Worm (Caenorhabditis elegans) whole organism, L4 larva: ENCODE data around the gene T28A8.3.

ENCODE experiments used
- F10B5.3 ChIP-seq: sonication (generic microtip); optimal IDR thresholded peaks from 2 replicates; lab custom pipeline; 2016; ENCODE audit warnings: mild to moderate bottlenecking, missing genetic modification characterization, missing compliant biosample characterization
- T26A8.4 ChIP-seq: fragments of 200-800 bp; sonication (Bioruptor generic); IDR thresholded peaks from 2 replicates; pipeline ENCODE4 v1.3.6; 2022; ENCODE audit warnings: missing genetic modification characterization, missing compliant biosample characterization
- ZK546.5 ChIP-seq, 2 experiments: sonication (generic microtip); optimal IDR thresholded peaks; 2 replicates each; lab custom pipeline; 2017; ENCODE audit warnings: missing biosample characterization in 2 of 2, missing genetic modification characterization in 2 of 2
- aha-1 ChIP-seq: fragments of 150-350 bp; peaks from one replicate; lab custom pipeline; 2014; ENCODE audit warnings: missing biosample characterization, missing genetic modification characterization
- arid-1 ChIP-seq: fragments of 200-800 bp; sonication (Bioruptor generic); conservative IDR thresholded peaks from 2 replicates; pipeline ENCODE4 v1.3.6; 2022; ENCODE audit warnings: missing genetic modification reagents, missing genetic modification characterization, missing compliant biosample characterization
- ceh-20 ChIP-seq: fragments of 200-800 bp; sonication (Bioruptor generic); IDR thresholded peaks from 2 replicates; pipeline ENCODE4 v1.3.6; 2022; ENCODE audit warnings: missing genetic modification reagents, missing genetic modification characterization, missing compliant biosample characterization
- ces-1 ChIP-seq: fragments of 150-350 bp; sonication (generic microtip); optimal IDR thresholded peaks from 4 replicates; lab custom pipeline; 2014; ENCODE audit warnings: missing biosample characterization, missing genetic modification reagents, missing genetic modification characterization
- cey-2 ChIP-seq: sonication (generic microtip); optimal IDR thresholded peaks from 3 replicates; lab custom pipeline; 2017; ENCODE audit warnings: missing genetic modification characterization, mild to moderate bottlenecking, missing compliant biosample characterization, antibody characterized with exemption, borderline replicate concordance; ENCODE audit not compliant: insufficient read depth
- ctbp-1 ChIP-seq: fragments of 200-800 bp; sonication (Bioruptor generic); IDR thresholded peaks from 2 replicates; pipeline ENCODE4 v1.3.6; 2022; ENCODE audit warnings: missing genetic modification reagents, missing genetic modification characterization, missing compliant biosample characterization
- daf-12 ChIP-seq: fragments of 150-350 bp; optimal IDR thresholded peaks from 2 replicates; lab custom pipeline; 2014; ENCODE audit warnings: missing biosample characterization, missing genetic modification reagents, missing genetic modification characterization
- daf-16 ChIP-seq, 3 experiments: sonication (generic microtip); optimal IDR thresholded peaks; 2 replicates each; lab custom pipeline; 2016 to 2017; ENCODE audit warnings: missing genetic modification characterization in 3 of 3, missing genetic modification reagents in 3 of 3, mild to moderate bottlenecking in 2 of 3, missing compliant biosample characterization in 2 of 3, missing biosample characterization in 1 of 3, moderate library complexity in 1 of 3
- daf-19 ChIP-seq: fragments of 200-800 bp; sonication (Bioruptor generic); conservative IDR thresholded peaks from 2 replicates; pipeline ENCODE4 v1.3.6; 2022; ENCODE audit warnings: missing genetic modification characterization, missing compliant biosample characterization
- dmd-8 ChIP-seq: fragments of 200-800 bp; sonication (Bioruptor generic); IDR thresholded peaks from 2 replicates; pipeline ENCODE4 v1.3.6; 2022; ENCODE audit warnings: missing genetic modification characterization, missing compliant biosample characterization
- dmd-9 ChIP-seq: fragments of 200-800 bp; sonication (Bioruptor generic); IDR thresholded peaks from 2 replicates; pipeline ENCODE4 v1.3.6; 2022; ENCODE audit warnings: missing genetic modification reagents, missing genetic modification characterization, missing compliant biosample characterization
- dpl-1 ChIP-seq: fragments of 150-350 bp; optimal IDR thresholded peaks from 2 replicates; lab custom pipeline; 2014; ENCODE audit warnings: missing biosample characterization, missing genetic modification reagents, missing genetic modification characterization
- duxl-1 ChIP-seq: sonication (generic microtip); optimal IDR thresholded peaks from 2 replicates; lab custom pipeline; 2016; ENCODE audit warnings: mild to moderate bottlenecking, missing genetic modification characterization, moderate library complexity, missing compliant biosample characterization; ENCODE audit not compliant: poor library complexity
- fkh-10 ChIP-seq: fragments of 150-350 bp; optimal IDR thresholded peaks from 2 replicates; lab custom pipeline; 2014; ENCODE audit warnings: missing biosample characterization, missing genetic modification reagents, missing genetic modification characterization
- fos-1 ChIP-seq: fragments of 150-350 bp; optimal IDR thresholded peaks from 2 replicates; lab custom pipeline; 2014; ENCODE audit warnings: missing biosample characterization, missing genetic modification characterization
- gei-8 ChIP-seq: fragments of 200-800 bp; sonication (Bioruptor generic); optimal IDR thresholded peaks from 2 replicates; lab custom pipeline; 2018; ENCODE audit warnings: mild to moderate bottlenecking, missing genetic modification characterization, missing compliant biosample characterization
- hif-1 ChIP-seq, 2 experiments: sonication (generic microtip); optimal IDR thresholded peaks; 2 replicates each; lab custom pipeline; 2016 to 2017; ENCODE audit warnings: missing compliant biosample characterization in 2 of 2, missing genetic modification characterization in 2 of 2, missing genetic modification reagents in 2 of 2, missing genotype in 2 of 2, mild to moderate bottlenecking in 1 of 2
- hlh-30 ChIP-seq: sonication (generic microtip); optimal IDR thresholded peaks from 2 replicates; lab custom pipeline; 2017; ENCODE audit warnings: antibody characterized with exemption, mild to moderate bottlenecking, missing genetic modification characterization, missing compliant biosample characterization; ENCODE audit not compliant: insufficient read depth
- hmg-1.1 ChIP-seq: fragments of 200-800 bp; sonication (Bioruptor generic); IDR thresholded peaks from 2 replicates; pipeline ENCODE4 v1.3.6; 2022; ENCODE audit warnings: missing genetic modification reagents, missing genetic modification characterization, missing compliant biosample characterization
- jun-1 ChIP-seq: fragments of 150-350 bp; optimal IDR thresholded peaks from 2 replicates; lab custom pipeline; 2014; ENCODE audit warnings: missing biosample characterization, missing genetic modification reagents, missing genetic modification characterization
- lim-7 ChIP-seq: fragments of 200-800 bp; sonication (Bioruptor generic); IDR thresholded peaks from 2 replicates; pipeline ENCODE4 v1.3.6; 2022; ENCODE audit warnings: missing genetic modification characterization, missing compliant biosample characterization
- lin-15B ChIP-seq: fragments of 150-350 bp; sonication (generic microtip); optimal IDR thresholded peaks from 3 replicates; lab custom pipeline; 2014; ENCODE audit warnings: missing biosample characterization, missing genetic modification characterization
- lir-3 ChIP-seq: sonication (generic microtip); optimal IDR thresholded peaks from 2 replicates; lab custom pipeline; 2016; ENCODE audit warnings: mild to moderate bottlenecking, missing genetic modification characterization, missing compliant biosample characterization
- lsy-2 ChIP-seq, 2 experiments: fragments of 150-350 bp in 1 of 2; sonication (generic microtip) in 1 of 2; optimal IDR thresholded peaks; 2 replicates each; lab custom pipeline; 2014 to 2017; ENCODE audit warnings: missing biosample characterization in 2 of 2, missing genetic modification characterization in 2 of 2
- mep-1 ChIP-seq: fragments of 150-350 bp; sonication (generic microtip); optimal IDR thresholded peaks from 3 replicates; lab custom pipeline; 2014; ENCODE audit warnings: missing biosample characterization, missing genetic modification characterization
- mes-2 ChIP-seq: sonication (generic microtip); optimal IDR thresholded peaks from 2 replicates; lab custom pipeline; 2016; ENCODE audit warnings: missing genotype, mild to moderate bottlenecking, missing genetic modification characterization, missing compliant biosample characterization; ENCODE audit not compliant: poor library complexity, severe bottlenecking
- mxl-2 ChIP-seq: fragments of 200-800 bp; sonication (Bioruptor generic); conservative IDR thresholded peaks from 2 replicates; pipeline ENCODE4 v1.3.6; 2022; ENCODE audit warnings: missing genetic modification reagents, missing genetic modification characterization, missing compliant biosample characterization
- nhr-102 ChIP-seq: sonication (generic microtip); optimal IDR thresholded peaks from 2 replicates; lab custom pipeline; 2016; ENCODE audit warnings: mild to moderate bottlenecking, missing genetic modification characterization, moderate library complexity, missing compliant biosample characterization
- nhr-25 ChIP-seq: sonication (generic microtip); optimal IDR thresholded peaks from 2 replicates; lab custom pipeline; 2017; ENCODE audit warnings: missing genetic modification characterization, mild to moderate bottlenecking, missing compliant biosample characterization, antibody characterized with exemption, moderate library complexity, borderline replicate concordance; ENCODE audit not compliant: insufficient read depth
- nhr-28 ChIP-seq: fragments of 150-350 bp; optimal IDR thresholded peaks from 2 replicates; lab custom pipeline; 2014; ENCODE audit warnings: missing biosample characterization, missing genetic modification characterization
- nhr-41 ChIP-seq: fragments of 200-800 bp; sonication (Bioruptor generic); IDR thresholded peaks from 2 replicates; pipeline ENCODE4 v1.3.6; 2022; ENCODE audit warnings: missing genetic modification reagents, missing genetic modification characterization, missing compliant biosample characterization
- nhr-48 ChIP-seq: sonication (generic microtip); optimal IDR thresholded peaks from 2 replicates; lab custom pipeline; 2016; ENCODE audit warnings: mild to moderate bottlenecking, missing genetic modification characterization, missing compliant biosample characterization
- nhr-76 ChIP-seq: fragments of 150-350 bp; optimal IDR thresholded peaks from 2 replicates; lab custom pipeline; 2014; ENCODE audit warnings: missing biosample characterization, missing genetic modification characterization
- pha-4 ChIP-seq, 2 experiments: fragments of 150-350 bp in 1 of 2; fragments of 200-800 bp in 1 of 2; sonication (Bioruptor generic) in 1 of 2; IDR thresholded peaks in 1 of 2; optimal IDR thresholded peaks in 1 of 2; 2 replicates each; pipeline versions ENCODE4 v1.3.6 to Lab custom; 2014 to 2022; ENCODE audit warnings: missing genetic modification characterization in 2 of 2, missing genetic modification reagents in 2 of 2, missing biosample characterization in 1 of 2, missing compliant biosample characterization in 1 of 2
- pqm-1 ChIP-seq: sonication (generic microtip); optimal IDR thresholded peaks from 2 replicates; lab custom pipeline; 2017; ENCODE audit warnings: missing biosample characterization, missing genetic modification characterization
- saeg-2 ChIP-seq: fragments of 200-800 bp; sonication (Bioruptor generic); IDR thresholded peaks from 2 replicates; pipeline ENCODE4 v1.3.6; 2022; ENCODE audit warnings: missing genetic modification reagents, missing genetic modification characterization, missing compliant biosample characterization
- skn-1 ChIP-seq: fragments of 150-350 bp; optimal IDR thresholded peaks from 2 replicates; lab custom pipeline; 2014; ENCODE audit warnings: missing biosample characterization, missing genetic modification characterization
- snpc-1.2 ChIP-seq: fragments of 200-800 bp; sonication (Bioruptor generic); IDR thresholded peaks from 2 replicates; pipeline ENCODE4 v1.3.6; 2022; ENCODE audit warnings: missing genetic modification reagents, missing genetic modification characterization, missing compliant biosample characterization
- spr-1 ChIP-seq: sonication (generic microtip); optimal IDR thresholded peaks from 2 replicates; lab custom pipeline; 2016; ENCODE audit warnings: mild to moderate bottlenecking, missing genetic modification characterization, missing compliant biosample characterization
- spr-3 ChIP-seq: fragments of 200-800 bp; sonication (Bioruptor generic); optimal IDR thresholded peaks from 2 replicates; lab custom pipeline; 2018; ENCODE audit warnings: mild to moderate bottlenecking, missing genetic modification characterization, missing compliant biosample characterization
- tag-97 ChIP-seq: fragments of 200-800 bp; sonication (Bioruptor generic); IDR thresholded peaks from 2 replicates; pipeline ENCODE4 v1.3.6; 2022; ENCODE audit warnings: missing genetic modification characterization, missing compliant biosample characterization
- tra-1 ChIP-seq: fragments of 200-800 bp; sonication (Bioruptor generic); IDR thresholded peaks from 2 replicates; pipeline ENCODE4 v1.3.6; 2022; ENCODE audit warnings: missing genetic modification reagents, missing genetic modification characterization, missing compliant biosample characterization
- unc-130 ChIP-seq: sonication (generic microtip); optimal IDR thresholded peaks from 2 replicates; lab custom pipeline; 2016; ENCODE audit warnings: missing genetic modification reagents, missing genetic modification characterization, missing compliant biosample characterization
- unc-39 ChIP-seq: sonication (generic microtip); optimal IDR thresholded peaks from 2 replicates; lab custom pipeline; 2017; ENCODE audit warnings: missing biosample characterization, missing genetic modification characterization
- vab-7 ChIP-seq: fragments of 200-800 bp; sonication (Bioruptor generic); IDR thresholded peaks from 2 replicates; pipeline ENCODE4 v1.3.6; 2022; ENCODE audit warnings: missing genetic modification reagents, missing genetic modification characterization, missing compliant biosample characterization
- zip-11 ChIP-seq: fragments of 200-800 bp; sonication (Bioruptor generic); IDR thresholded peaks from 2 replicates; pipeline ENCODE4 v1.3.6; 2022; ENCODE audit warnings: missing genetic modification characterization, missing compliant biosample characterization
- zip-2 ChIP-seq: fragments of 150-350 bp; optimal IDR thresholded peaks from 2 replicates; lab custom pipeline; 2014; ENCODE audit warnings: missing biosample characterization, missing genetic modification characterization

The T28A8.3 gene

DNA sequence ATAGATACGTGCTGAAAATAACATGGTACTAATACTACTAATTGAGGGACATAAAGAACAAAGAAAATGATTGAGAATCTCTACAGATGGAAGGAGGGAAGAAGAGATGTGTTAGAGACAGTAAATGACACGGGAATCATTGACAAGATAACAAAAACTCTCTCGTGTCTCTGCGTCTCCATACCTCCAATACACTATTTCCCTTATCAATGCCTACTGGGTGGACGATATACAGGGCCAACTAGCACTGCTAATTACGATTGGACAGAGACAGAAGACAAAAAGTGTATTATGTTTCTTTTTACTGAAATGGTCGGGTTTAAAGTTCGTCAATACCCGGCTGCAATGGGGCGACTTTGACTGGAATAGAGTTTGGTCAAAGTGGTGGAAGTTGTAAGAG, 38.8 kb downstream of the T28A8.3 start (continued):
- TF ChIP-seq daf-16 (GFP tag; optimal IDR thresholded peaks at IDR 0.05; lab: Kevin White, UChicago): no peak
- TF ChIP-seq daf-16 (tag; optimal IDR thresholded peaks at IDR 0.05; lab: Kevin White, UChicago): peak; percentile 81
- TF ChIP-seq nhr-28 (tag; lab: Kevin White, UChicago): peak; percentile 97
- peak; percentile 65 for TF ChIP-seq mes-2 (tag; lab: Kevin White, UChicago)
- TF ChIP-seq daf-12 (tag; lab: Kevin White, UChicago): no peak
- no peak for TF ChIP-seq spr-1 (tag; lab: Kevin White, UChicago)
- peak; percentile 5 for TF ChIP-seq gei-8 (GFP tag; lab: Kevin White, UChicago)
- TF ChIP-seq hlh-30: peak; percentile 16
- no peak for TF ChIP-seq dmd-8
- TF ChIP-seq nhr-48 (tag; lab: Kevin White, UChicago): peak; percentile 41
- no peak for TF ChIP-seq hmg-1.1 (GFP tag; lab: Robert Waterston, UW)
- no peak for TF ChIP-seq arid-1 (GFP tag; lab: Robert Waterston, UW)
- TF ChIP-seq nhr-41 (GFP tag; lab: Robert Waterston, UW): no peak
- no peak for TF ChIP-seq ctbp-1
- no peak for TF ChIP-seq vab-7 (GFP tag; lab: Robert Waterston, UW)
- no peak for TF ChIP-seq mxl-2
- no peak for TF ChIP-seq zip-2 (tag; lab: Kevin White, UChicago)
- TF ChIP-seq pha-4 (GFP tag; IDR thresholded peaks at IDR 0.05; lab: Robert Waterston, UW): no peak
- no peak for TF ChIP-seq pha-4 (tag; optimal IDR thresholded peaks at IDR 0.05; lab: Kevin White, UChicago)
- no peak for TF ChIP-seq dmd-9 (GFP tag; lab: Robert Waterston, UW)
- TF ChIP-seq tra-1 (GFP tag; lab: Robert Waterston, UW): peak; percentile 68; the same call in 1 of the 2 replicates
- TF ChIP-seq jun-1 (tag; lab: Kevin White, UChicago): no peak
- no peak for TF ChIP-seq zip-11 (GFP tag; lab: Robert Waterston, UW)
- TF ChIP-seq pqm-1 (tag; lab: Kevin White, UChicago): peak; percentile 96
- TF ChIP-seq daf-19 (GFP tag; lab: Robert Waterston, UW): no peak
- TF ChIP-seq aha-1 (tag; lab: Kevin White, UChicago): peak; percentile 93
- TF ChIP-seq unc-130 (GFP tag; lab: Kevin White, UChicago): no peak
- no peak for TF ChIP-seq F10B5.3 (tag; lab: Kevin White, UChicago)
- no peak for TF ChIP-seq lin-15B (tag; lab: Kevin White, UChicago)
- no peak for TF ChIP-seq ceh-20
- peak in 1 of 2 experiments; percentile 0 for TF ChIP-seq hif-1 (tag; optimal IDR thresholded peaks at IDR 0.05; lab: Kevin White, UChicago)
- no peak for TF ChIP-seq lim-7 (GFP tag; lab: Robert Waterston, UW)
- no peak for TF ChIP-seq ces-1 (GFP tag; lab: Kevin White, UChicago)
- peak; percentile 36 for TF ChIP-seq spr-3
- TF ChIP-seq T26A8.4 (GFP tag; lab: Robert Waterston, UW): no peak
- TF ChIP-seq lir-3: no peak
- no peak for TF ChIP-seq dpl-1
- no peak for TF ChIP-seq skn-1 (tag; lab: Kevin White, UChicago)
- peak; percentile 15 for TF ChIP-seq cey-2 (tag; lab: Kevin White, UChicago)
- TF ChIP-seq nhr-102: no peak
- no peak for TF ChIP-seq duxl-1 (tag; lab: Kevin White, UChicago)
- TF ChIP-seq fos-1 (tag; lab: Kevin White, UChicago): no peak
- TF ChIP-seq nhr-25: peak; percentile 24
- TF ChIP-seq lsy-2 (tag; optimal IDR thresholded peaks at IDR 0.05; lab: Kevin White, UChicago): peak in 1 of 2 experiments; percentile 22
- TF ChIP-seq nhr-76 (tag; lab: Kevin White, UChicago): no peak
- TF ChIP-seq unc-39 (tag; lab: Kevin White, UChicago): no peak
- no peak for TF ChIP-seq snpc-1.2 (GFP tag; lab: Robert Waterston, UW)
- no peak for TF ChIP-seq tag-97 (GFP tag; lab: Robert Waterston, UW)
- TF ChIP-seq fkh-10 (GFP tag; lab: Kevin White, UChicago): no peak
- TF ChIP-seq mep-1 (tag; lab: Kevin White, UChicago): peak; percentile 29
- no peak for TF ChIP-seq ZK546.5 (tag; optimal IDR thresholded peaks at IDR 0.05; lab: Kevin White, UChicago)
- no peak for TF ChIP-seq saeg-2 (GFP tag; lab: Robert Waterston, UW)
